Worm (Caenorhabditis elegans) whole organism, L2 larva: ENCODE results near the gene F37B4.15.

ENCODE experiments used
- C34F6.9 ChIP-seq: fragments of 150-350 bp; optimal IDR thresholded peaks from 2 replicates; lab custom pipeline; 2014; ENCODE audit warnings: missing biosample characterization, missing genetic modification characterization
- F13H6.1 ChIP-seq: sonication (generic microtip); optimal IDR thresholded peaks from 2 replicates; lab custom pipeline; 2016; ENCODE audit warnings: missing genetic modification characterization, missing compliant biosample characterization
- Y55F3AM.14 ChIP-seq: fragments of 200-800 bp; sonication (Bioruptor generic); optimal IDR thresholded peaks from 2 replicates; lab custom pipeline; 2018; ENCODE audit warnings: mild to moderate bottlenecking, missing genetic modification characterization, missing compliant biosample characterization
- ZK546.5 ChIP-seq: sonication (generic microtip); optimal IDR thresholded peaks from 2 replicates; lab custom pipeline; 2017; ENCODE audit warnings: missing biosample characterization, missing genetic modification characterization
- alr-1 ChIP-seq: fragments of 150-350 bp; optimal IDR thresholded peaks from 2 replicates; lab custom pipeline; 2014; ENCODE audit warnings: missing biosample characterization, missing genetic modification characterization
- aly-2 ChIP-seq: fragments of 150-350 bp; optimal IDR thresholded peaks from 2 replicates; lab custom pipeline; 2014; ENCODE audit warnings: missing biosample characterization, missing genetic modification characterization
- ama-1 ChIP-seq: fragments of 150-350 bp; optimal IDR thresholded peaks from 2 replicates; lab custom pipeline; 2018; ENCODE audit warnings: inconsistent platforms
- ceh-16 ChIP-seq: fragments of 150-350 bp; optimal IDR thresholded peaks from 2 replicates; lab custom pipeline; 2014; ENCODE audit warnings: missing biosample characterization, missing genetic modification characterization
- dmd-4 ChIP-seq: sonication (generic microtip); optimal IDR thresholded peaks from 2 replicates; lab custom pipeline; 2017; ENCODE audit warnings: missing biosample characterization, missing genetic modification characterization
- egl-27 ChIP-seq: sonication (generic microtip); optimal IDR thresholded peaks from 3 replicates; lab custom pipeline; 2017; ENCODE audit warnings: missing biosample characterization, missing genetic modification reagents, missing genetic modification characterization
- elt-1 ChIP-seq: fragments of 150-350 bp; optimal IDR thresholded peaks from 2 replicates; lab custom pipeline; 2014; ENCODE audit warnings: missing biosample characterization, missing genetic modification characterization
- fos-1 ChIP-seq: fragments of 150-350 bp; optimal IDR thresholded peaks from 2 replicates; lab custom pipeline; 2014; ENCODE audit warnings: missing biosample characterization, missing genetic modification characterization
- gmeb-1 ChIP-seq: fragments of 150-350 bp; optimal IDR thresholded peaks from 2 replicates; lab custom pipeline; 2014; ENCODE audit warnings: missing biosample characterization, missing genetic modification characterization
- lin-11 ChIP-seq: fragments of 150-350 bp; sonication (generic microtip); optimal IDR thresholded peaks from 2 replicates; lab custom pipeline; 2014; ENCODE audit warnings: missing biosample characterization, missing genetic modification characterization, inconsistent platforms, mixed read lengths
- lin-13 ChIP-seq: fragments of 150-350 bp; optimal IDR thresholded peaks from 2 replicates; lab custom pipeline; 2014; ENCODE audit warnings: missing biosample characterization, missing genetic modification reagents, missing genetic modification characterization
- lin-39 ChIP-seq: fragments of 150-350 bp; optimal IDR thresholded peaks from 2 replicates; lab custom pipeline; 2014; ENCODE audit warnings: missing biosample characterization, missing genetic modification reagents, missing genetic modification characterization
- lsy-2 ChIP-seq, 2 experiments: fragments of 150-350 bp in 1 of 2; sonication (generic microtip) in 1 of 2; optimal IDR thresholded peaks; 2 replicates each; lab custom pipeline; 2014 to 2017; ENCODE audit warnings: missing biosample characterization in 2 of 2, missing genetic modification characterization in 2 of 2
- mab-5 ChIP-seq: fragments of 150-350 bp; optimal IDR thresholded peaks from 2 replicates; lab custom pipeline; 2014; ENCODE audit warnings: missing biosample characterization, missing genetic modification characterization
- nhr-10 ChIP-seq: sonication (generic microtip); optimal IDR thresholded peaks from 2 replicates; lab custom pipeline; 2017; ENCODE audit warnings: missing biosample characterization, missing genetic modification characterization
- nhr-129 ChIP-seq: fragments of 150-350 bp; optimal IDR thresholded peaks from 2 replicates; lab custom pipeline; 2014; ENCODE audit warnings: missing biosample characterization, missing genetic modification characterization
- nhr-23 ChIP-seq: fragments of 150-350 bp; optimal IDR thresholded peaks from 2 replicates; lab custom pipeline; 2014; ENCODE audit warnings: missing biosample characterization, missing genetic modification reagents, missing genetic modification characterization
- nhr-237 ChIP-seq: fragments of 150-350 bp; optimal IDR thresholded peaks from 2 replicates; lab custom pipeline; 2014; ENCODE audit warnings: missing biosample characterization, missing genetic modification characterization
- peb-1 ChIP-seq: fragments of 150-350 bp; optimal IDR thresholded peaks from 2 replicates; lab custom pipeline; 2014; ENCODE audit warnings: missing biosample characterization, missing genetic modification characterization
- sem-4 ChIP-seq: fragments of 150-350 bp; optimal IDR thresholded peaks from 2 replicates; lab custom pipeline; 2014; ENCODE audit warnings: missing biosample characterization, missing genetic modification reagents, missing genetic modification characterization
- skn-1 ChIP-seq: sonication (generic microtip); optimal IDR thresholded peaks from 2 replicates; lab custom pipeline; 2017; ENCODE audit warnings: missing biosample characterization, missing genetic modification characterization
- sma-3 ChIP-seq: sonication (generic microtip); optimal IDR thresholded peaks from 2 replicates; lab custom pipeline; 2016; ENCODE audit warnings: missing genetic modification reagents, missing genetic modification characterization, missing compliant biosample characterization
- sma-9 ChIP-seq, 2 experiments: fragments of 150-350 bp in 1 of 2; sonication (generic microtip) in 1 of 2; optimal IDR thresholded peaks; 2 replicates each; lab custom pipeline; 2014 to 2016; ENCODE audit warnings: missing genetic modification characterization in 2 of 2, mild to moderate bottlenecking in 1 of 2, missing biosample characterization in 1 of 2, missing compliant biosample characterization in 1 of 2, missing genetic modification reagents in 1 of 2, moderate library complexity in 1 of 2
- snpc-4 ChIP-seq: fragments of 150-350 bp; optimal IDR thresholded peaks from 2 replicates; lab custom pipeline; 2014; ENCODE audit warnings: missing biosample characterization, missing genetic modification characterization
- unc-39 ChIP-seq: fragments of 150-350 bp; optimal IDR thresholded peaks from 2 replicates; lab custom pipeline; 2014; ENCODE audit warnings: missing biosample characterization, missing genetic modification characterization
- unc-55 ChIP-seq: fragments of 150-350 bp; sonication (generic microtip); optimal IDR thresholded peaks from 3 replicates; lab custom pipeline; 2014; ENCODE audit warnings: missing biosample characterization, missing genetic modification reagents, missing genetic modification characterization
- zag-1 ChIP-seq: fragments of 150-350 bp; optimal IDR thresholded peaks from 2 replicates; lab custom pipeline; 2014; ENCODE audit warnings: missing biosample characterization, missing genetic modification characterization
- ztf-1 ChIP-seq: fragments of 200-800 bp; sonication (Bioruptor generic); conservative IDR thresholded peaks from 2 replicates; pipeline ENCODE4 v1.3.6; 2022; ENCODE audit warnings: missing genetic modification characterization, missing compliant biosample characterization
- ztf-11 ChIP-seq: sonication (generic microtip); optimal IDR thresholded peaks from 2 replicates; lab custom pipeline; 2017; ENCODE audit warnings: missing biosample characterization, missing genetic modification characterization

F37B4.15 gene

ce11 chrV:2876188-2876831 lies 15.7 kb upstream of the F37B4.15 start:
- TF ChIP-seq ZK546.5 (tag; lab: Kevin White, UChicago): no peak
- TF ChIP-seq elt-1: no peak
- TF ChIP-seq ztf-1 (GFP tag; lab: Robert Waterston, UW): no peak
- no peak for TF ChIP-seq ceh-16 (tag; lab: Kevin White, UChicago)
- TF ChIP-seq lin-11: no peak
- TF ChIP-seq ztf-11 (tag; lab: Kevin White, UChicago): no peak
- no peak for TF ChIP-seq skn-1 (tag; lab: Kevin White, UChicago)
- no peak for TF ChIP-seq aly-2
- TF ChIP-seq nhr-237 (tag; lab: Kevin White, UChicago): no peak
- TF ChIP-seq F13H6.1 (tag; lab: Kevin White, UChicago): no peak
- no peak for TF ChIP-seq zag-1 (tag; lab: Kevin White, UChicago)
- TF ChIP-seq dmd-4 (tag; lab: Kevin White, UChicago): no peak
- TF ChIP-seq lin-39: no peak
- TF ChIP-seq Y55F3AM.14 (GFP tag; lab: Kevin White, UChicago): no peak
- no peak for TF ChIP-seq sma-3
- TF ChIP-seq ama-1 (lab: Kevin White, UChicago): no peak
- TF ChIP-seq sma-9 (GFP tag; optimal IDR thresholded peaks at IDR 0.05; lab: Kevin White, UChicago): no peak
- no peak for TF ChIP-seq sma-9 (tag; optimal IDR thresholded peaks at IDR 0.05; lab: Kevin White, UChicago)
- TF ChIP-seq lsy-2 (tag; optimal IDR thresholded peaks at IDR 0.05; lab: Kevin White, UChicago): no peak
- no peak for TF ChIP-seq nhr-10
- TF ChIP-seq, all 48 proteins: peak for 0

- TF ChIP-seq F13H6.1 (tag; lab: Kevin White, UChicago): no peak
- TF ChIP-seq sem-4: no peak
- TF ChIP-seq skn-1 (tag; lab: Kevin White, UChicago): no peak
- TF ChIP-seq unc-55 (GFP tag; lab: Kevin White, UChicago): peak; percentile 32
- TF ChIP-seq nhr-129 (tag; lab: Kevin White, UChicago): no peak
- TF ChIP-seq lin-11: no peak
Measured at ce11 chrV:2877509-2877908, 14.5 kb upstream of the F37B4.15 start, which contains the start of gene F37B4.10. TSS of gene F37B4.10 (minus strand) at chrV:2877609.

ce11 chrV:2879801-2880200 lies 12.2 kb upstream of the F37B4.15 start, which contains the start of gene str-39:
TSS of gene str-39 (minus strand) at chrV:2879901.
- TF ChIP-seq mab-5 (tag; lab: Kevin White, UChicago) (no peak), lin-11 (no peak), ztf-11 (tag; lab: Kevin White, UChicago) (no peak), C34F6.9 (tag; lab: Kevin White, UChicago) (no peak), nhr-237 (tag; lab: Kevin White, UChicago) (no peak), ama-1 (lab: Kevin White, UChicago) (no peak), ZK546.5 (tag; lab: Kevin White, UChicago) (no peak), unc-39 (tag; lab: Kevin White, UChicago) (no peak), lsy-2 (tag; optimal IDR thresholded peaks at IDR 0.05; lab: Kevin White, UChicago) (no peak), alr-1 (tag; lab: Kevin White, UChicago) (no peak), zag-1 (tag; lab: Kevin White, UChicago) (no peak), nhr-129 (tag; lab: Kevin White, UChicago) (no peak)

- TF ChIP-seq snpc-4 (no peak), fos-1 (tag; lab: Kevin White, UChicago) (peak; percentile 82), gmeb-1 (tag; lab: Kevin White, UChicago) (peak; percentile 31)
- TF ChIP-seq, all 48 proteins: peak for 2
Measured at ce11 chrV:2880356-2880755, 11.7 kb upstream of the F37B4.15 start.

- peak; percentile 34 for TF ChIP-seq fos-1 (tag; lab: Kevin White, UChicago)
- no peak for TF ChIP-seq zag-1 (tag; lab: Kevin White, UChicago)
Measured at ce11 chrV:2881016-2881415, 11.0 kb upstream of the F37B4.15 start, which contains the start of gene ifc-1. TSS of gene ifc-1 (plus strand) at chrV:2881393.

ce11 chrV:2881565-2881964 lies 10.5 kb upstream of the F37B4.15 start:
- TF ChIP-seq ama-1 (lab: Kevin White, UChicago): no peak
- no peak for TF ChIP-seq lin-11
- no peak for TF ChIP-seq ztf-1 (GFP tag; lab: Robert Waterston, UW)
- no peak for TF ChIP-seq peb-1 (tag; lab: Kevin White, UChicago)
- no peak for TF ChIP-seq ceh-16 (tag; lab: Kevin White, UChicago)
- TF ChIP-seq lsy-2 (tag; optimal IDR thresholded peaks at IDR 0.05; lab: Kevin White, UChicago): no peak
- no peak for TF ChIP-seq ZK546.5 (tag; lab: Kevin White, UChicago)
- TF ChIP-seq Y55F3AM.14 (GFP tag; lab: Kevin White, UChicago): no peak
- TF ChIP-seq lin-13: no peak
- no peak for TF ChIP-seq C34F6.9 (tag; lab: Kevin White, UChicago)
- no peak for TF ChIP-seq aly-2
- TF ChIP-seq egl-27 (tag; lab: Kevin White, UChicago): no peak
- TF ChIP-seq nhr-237 (tag; lab: Kevin White, UChicago): no peak
- no peak for TF ChIP-seq skn-1 (tag; lab: Kevin White, UChicago)
- TF ChIP-seq alr-1 (tag; lab: Kevin White, UChicago): no peak
- no peak for TF ChIP-seq nhr-23 (tag; lab: Kevin White, UChicago)
- TF ChIP-seq unc-39 (tag; lab: Kevin White, UChicago): no peak
- no peak for TF ChIP-seq sem-4
- no peak for TF ChIP-seq unc-55 (GFP tag; lab: Kevin White, UChicago)
- no peak for TF ChIP-seq fos-1 (tag; lab: Kevin White, UChicago)
